Worm (Caenorhabditis elegans): ENCODE results near the gene lgx-1.

The lgx-1 gene

ce11 chrX:5565478-5565877, 27.2 kb upstream of the lgx-1 start:
- TF ChIP-seq mml-1 (tag; optimal IDR thresholded peaks at IDR 0.05), result no peak

ce11 chrX:5557966-5558365, 19.6 kb upstream of the lgx-1 start, which contains the start of gene C38C5.1:
TSS of gene C38C5.1 (plus strand) at chrX:5558055.
- TF ChIP-seq nhr-25 (tag; optimal IDR thresholded peaks at IDR 0.05), result no peak
- TF ChIP-seq lin-15B (tag; optimal IDR thresholded peaks at IDR 0.05), result no peak
- no peak for TF ChIP-seq daf-12 (tag; optimal IDR thresholded peaks at IDR 0.05)
- TF ChIP-seq tbx-2 (tag; optimal IDR thresholded peaks at IDR 0.05), result no peak
- TF ChIP-seq nhr-67 (tag; optimal IDR thresholded peaks at IDR 0.05), result no peak
- no peak for TF ChIP-seq elt-2 (tag; optimal IDR thresholded peaks at IDR 0.05)
- TF ChIP-seq lsy-12 (tag; optimal IDR thresholded peaks at IDR 0.05), result no peak
- no peak for TF ChIP-seq nhr-77 (tag; optimal IDR thresholded peaks at IDR 0.05)
- TF ChIP-seq pha-4 (tag; optimal IDR thresholded peaks at IDR 0.05), result no peak
- no peak for TF ChIP-seq eor-1 (tag; optimal IDR thresholded peaks at IDR 0.05)
- no peak for TF ChIP-seq elt-1 (tag; optimal IDR thresholded peaks at IDR 0.05)
- TF ChIP-seq unc-39 (tag; optimal IDR thresholded peaks at IDR 0.05), result no peak
- no peak for TF ChIP-seq nhr-76 (tag; optimal IDR thresholded peaks at IDR 0.05)
- TF ChIP-seq lin-39 (tag; optimal IDR thresholded peaks at IDR 0.05), result no peak
- no peak for TF ChIP-seq R02D3.7 (tag; optimal IDR thresholded peaks at IDR 0.05)
- TF ChIP-seq ztf-11 (tag; optimal IDR thresholded peaks at IDR 0.05), result no peak
- no peak for TF ChIP-seq egl-27 (tag; optimal IDR thresholded peaks at IDR 0.05)
- no peak for TF ChIP-seq sea-2 (GFP tag; optimal IDR thresholded peaks at IDR 0.05)
- no peak for TF ChIP-seq unc-62 (GFP tag; optimal IDR thresholded peaks at IDR 0.05)
- TF ChIP-seq fkh-10 (GFP tag; optimal IDR thresholded peaks at IDR 0.05), result no peak

- TF ChIP-seq hmg-11 (tag; optimal IDR thresholded peaks at IDR 0.05) (no peak), fos-1 (tag; optimal IDR thresholded peaks at IDR 0.05) (no peak), snpc-4 (tag; optimal IDR thresholded peaks at IDR 0.05) (no peak), ceh-9 (tag; optimal IDR thresholded peaks at IDR 0.05) (no peak), zag-1 (tag; optimal IDR thresholded peaks at IDR 0.05) (no peak), fkh-10 (GFP tag; optimal IDR thresholded peaks at IDR 0.05) (no peak), nhr-11 (tag; optimal IDR thresholded peaks at IDR 0.05) (no peak), nhr-43 (tag; optimal IDR thresholded peaks at IDR 0.05; ENCODE audit: poor library complexity, severe bottlenecking) (no peak), ama-1 (optimal IDR thresholded peaks at IDR 0.05) (no peak), ceh-28 (tag; optimal IDR thresholded peaks at IDR 0.05) (no peak), fkh-2 (tag; optimal IDR thresholded peaks at IDR 0.05) (no peak), lsy-12 (tag; optimal IDR thresholded peaks at IDR 0.05) (no peak), nhr-77 (tag; optimal IDR thresholded peaks at IDR 0.05) (no peak), unc-39 (tag; optimal IDR thresholded peaks at IDR 0.05) (no peak), nfya-1 (tag; optimal IDR thresholded peaks at IDR 0.05; ENCODE audit: insufficient read depth) (no peak), pqm-1 (tag; optimal IDR thresholded peaks at IDR 0.05) (no peak), daf-12 (tag; optimal IDR thresholded peaks at IDR 0.05) (no peak), ZK546.5 (tag; optimal IDR thresholded peaks at IDR 0.05) (no peak), lin-39 (tag; optimal IDR thresholded peaks at IDR 0.05) (no peak), lin-15B (tag; optimal IDR thresholded peaks at IDR 0.05) (no peak)
These were observed 16.8 kb upstream of the lgx-1 start for ce11 chrX:5555055-5555629.

- TF ChIP-seq nhr-43 (tag; optimal IDR thresholded peaks at IDR 0.05; ENCODE audit: poor library complexity, severe bottlenecking) (no peak), nhr-12 (tag; optimal IDR thresholded peaks at IDR 0.05) (no peak), pha-4 (tag; optimal IDR thresholded peaks at IDR 0.05) (no peak), elt-2 (tag; optimal IDR thresholded peaks at IDR 0.05) (no peak), elt-1 (tag; optimal IDR thresholded peaks at IDR 0.05) (no peak), ama-1 (optimal IDR thresholded peaks at IDR 0.05) (no peak), ceh-16 (tag; optimal IDR thresholded peaks at IDR 0.05) (no peak), daf-12 (tag; optimal IDR thresholded peaks at IDR 0.05) (no peak), skn-1 (tag; optimal IDR thresholded peaks at IDR 0.05) (no peak), nhr-237 (tag; optimal IDR thresholded peaks at IDR 0.05) (no peak), eor-1 (tag; optimal IDR thresholded peaks at IDR 0.05) (no peak), fkh-2 (tag; optimal IDR thresholded peaks at IDR 0.05) (no peak), nhr-11 (tag; optimal IDR thresholded peaks at IDR 0.05) (no peak), ceh-82 (tag; optimal IDR thresholded peaks at IDR 0.05) (no peak), ZK546.5 (tag; optimal IDR thresholded peaks at IDR 0.05) (no peak), nhr-23 (tag; optimal IDR thresholded peaks at IDR 0.05) (no peak), ceh-9 (tag; optimal IDR thresholded peaks at IDR 0.05) (no peak), lin-39 (tag; optimal IDR thresholded peaks at IDR 0.05) (no peak), jun-1 (tag; optimal IDR thresholded peaks at IDR 0.05) (no peak)
These were observed 14.3 kb upstream of the lgx-1 start, which contains the start of gene ifta-1 for ce11 chrX:5552652-5553051. TSS of gene ifta-1 (minus strand) at chrX:5552752.
